Fruit fly (Drosophila melanogaster) Kc167 (cell line): ENCODE data around the gene CG33687.

Experiments
- psq ChIP-seq: fragments of >200 bp; optimal IDR thresholded peaks from 2 replicates; lab custom pipeline; 2017; ENCODE audit warnings: missing external identifiers
- ttk ChIP-seq: sonication (Bioruptor generic); optimal IDR thresholded peaks from 2 replicates; lab custom pipeline; 2017; ENCODE audit warnings: missing external identifiers

dm6 chr3L:16221800-16222199, 24.1 kb downstream of the CG33687 start:
- no peak for TF ChIP-seq ttk (lab: Kevin White, UChicago)
- TF ChIP-seq psq (lab: Kevin White, UChicago), result no peak
